Worm (Caenorhabditis elegans) whole organism, L4/young adult: ENCODE data around the gene srd-58.
A peak's percentile ranks its signal among the peaks of the same experiment; 100 is the strongest.

Experiments used
- W03F9.2 ChIP-seq: fragments of 150-350 bp; optimal IDR thresholded peaks from 2 replicates; lab custom pipeline; 2014; ENCODE audit warnings: missing biosample characterization, missing genetic modification characterization
- dao-5 ChIP-seq: sonication (generic microtip); optimal IDR thresholded peaks from 2 replicates; lab custom pipeline; 2016; ENCODE audit warnings: missing genotype, missing genetic modification characterization, moderate library complexity, missing compliant biosample characterization
- him-1 ChIP-seq: sonication (generic microtip); optimal IDR thresholded peaks from 2 replicates; lab custom pipeline; 2016; ENCODE audit warnings: missing genotype, missing genetic modification reagents, missing genetic modification characterization, missing compliant biosample characterization

srd-58 gene

ce11 chrII:7225864-7226522 is 21.1 kb upstream of the srd-58 start, which contains the start of gene clh-3:
Gene clh-3, minus strand, starts transcription at chrII:7225914.
- TF ChIP-seq dao-5 (tag; lab: Kevin White, UChicago), result no peak
- no peak for TF ChIP-seq W03F9.2 (tag; lab: Kevin White, UChicago)
- no peak for TF ChIP-seq him-1 (tag; lab: Kevin White, UChicago)

- TF ChIP-seq dao-5 (tag; lab: Kevin White, UChicago), result no peak
- no peak for TF ChIP-seq W03F9.2 (tag; lab: Kevin White, UChicago)
- no peak for TF ChIP-seq him-1 (tag; lab: Kevin White, UChicago)
Observed at ce11 chrII:7224074-7224473, 19.2 kb upstream of the srd-58 start.

- no peak for TF ChIP-seq W03F9.2 (tag; lab: Kevin White, UChicago)
- TF ChIP-seq him-1 (tag; lab: Kevin White, UChicago), result no peak
- TF ChIP-seq dao-5 (tag; lab: Kevin White, UChicago), result no peak
Observed at ce11 chrII:7217047-7217446, 12.2 kb upstream of the srd-58 start, which contains the start of gene E04F6.10. Gene E04F6.10, minus strand, starts transcription at chrII:7217147.

ce11 chrII:7212059-7212458 is 7.2 kb upstream of the srd-58 start, which contains the start of gene E04F6.9:
Gene E04F6.9, minus strand, starts transcription at chrII:7212159.
- TF ChIP-seq him-1 (tag; lab: Kevin White, UChicago) (no peak), dao-5 (tag; lab: Kevin White, UChicago) (no peak), W03F9.2 (tag; lab: Kevin White, UChicago) (no peak)

- TF ChIP-seq W03F9.2 (tag; lab: Kevin White, UChicago), result no peak
- TF ChIP-seq him-1 (tag; lab: Kevin White, UChicago), result no peak
- no peak for TF ChIP-seq dao-5 (tag; lab: Kevin White, UChicago)
Observed at ce11 chrII:7211280-7211679, 6.4 kb upstream of the srd-58 start, which contains the start of gene E04F6.8. Gene E04F6.8, minus strand, starts transcription at chrII:7211380.

ce11 chrII:7210187-7210586 is 5.3 kb upstream of the srd-58 start, which contains the start of gene E04F6.15:
Gene E04F6.15, minus strand, starts transcription at chrII:7210287.
- TF ChIP-seq dao-5 (tag; lab: Kevin White, UChicago), result no peak
- TF ChIP-seq him-1 (tag; lab: Kevin White, UChicago), result no peak
- TF ChIP-seq W03F9.2 (tag; lab: Kevin White, UChicago), result no peak

ce11 chrII:7208184-7208583 is 3.3 kb upstream of the srd-58 start, which contains the start of gene dhs-7:
Gene dhs-7, minus strand, starts transcription at chrII:7208460.
- no peak for TF ChIP-seq dao-5 (tag; lab: Kevin White, UChicago)
- TF ChIP-seq W03F9.2 (tag; lab: Kevin White, UChicago), result no peak
- no peak for TF ChIP-seq him-1 (tag; lab: Kevin White, UChicago)

ce11 chrII:7207649-7208048 is 2.8 kb upstream of the srd-58 start:
- TF ChIP-seq him-1 (tag; lab: Kevin White, UChicago) (no peak), dao-5 (tag; lab: Kevin White, UChicago) (no peak), W03F9.2 (tag; lab: Kevin White, UChicago) (no peak)

- TF ChIP-seq him-1 (tag; lab: Kevin White, UChicago) (no peak), W03F9.2 (tag; lab: Kevin White, UChicago) (no peak), dao-5 (tag; lab: Kevin White, UChicago) (no peak)
Observed at ce11 chrII:7205388-7205787, 537 bp upstream of the srd-58 start, which contains the start of gene srd-59. Gene srd-59, plus strand, starts transcription at chrII:7205688.

ce11 chrII:7203110-7203509 is 1.7 kb downstream of the srd-58 start, which contains the start of gene srd-56:
Gene srd-56, minus strand, starts transcription at chrII:7203210.
- no peak for TF ChIP-seq him-1 (tag; lab: Kevin White, UChicago)
- TF ChIP-seq W03F9.2 (tag; lab: Kevin White, UChicago), result no peak

- peak; percentile 60 for TF ChIP-seq dao-5 (tag; lab: Kevin White, UChicago)
- TF ChIP-seq him-1 (tag; lab: Kevin White, UChicago), result peak; percentile 57
- TF ChIP-seq W03F9.2 (tag; lab: Kevin White, UChicago), result no peak
Observed at ce11 chrII:7200051-7200599, 4.7 kb downstream of the srd-58 start, which contains the start of gene pcrg-1. Gene pcrg-1, plus strand, starts transcription at chrII:7200549.

ce11 chrII:7199308-7199707 is 5.5 kb downstream of the srd-58 start, which contains the start of gene E04F6.6:
Gene E04F6.6, minus strand, starts transcription at chrII:7199565.
- no peak for TF ChIP-seq dao-5 (tag; lab: Kevin White, UChicago)
- no peak for TF ChIP-seq him-1 (tag; lab: Kevin White, UChicago)
- TF ChIP-seq W03F9.2 (tag; lab: Kevin White, UChicago), result no peak

- no peak for TF ChIP-seq W03F9.2 (tag; lab: Kevin White, UChicago)
- no peak for TF ChIP-seq dao-5 (tag; lab: Kevin White, UChicago)
- no peak for TF ChIP-seq him-1 (tag; lab: Kevin White, UChicago)
Observed at ce11 chrII:7197434-7197833, 7.4 kb downstream of the srd-58 start.
